Fruit fly (Drosophila melanogaster) whole organism, wandering third instar larva: ENCODE results near the gene CG14420.

Source experiments
- Abd-B ChIP-seq: fragments of >200 bp; optimal IDR thresholded peaks from 2 replicates; lab custom pipeline; 2017; ENCODE audit warnings: missing biosample characterization, missing genetic modification characterization
- CG9705 ChIP-seq: fragments of 200-800 bp; sonication (Bioruptor generic); optimal IDR thresholded peaks from 2 replicates; lab custom pipeline; 2018; ENCODE audit warnings: missing biosample characterization, mild to moderate bottlenecking, missing genetic modification characterization
- Dfd ChIP-seq: fragments of >200 bp; optimal IDR thresholded peaks from 2 replicates; lab custom pipeline; 2017; ENCODE audit warnings: missing biosample characterization, missing genetic modification characterization
- GATAd ChIP-seq: sonication (Bioruptor generic); optimal IDR thresholded peaks from 2 replicates; lab custom pipeline; 2016; ENCODE audit warnings: missing biosample characterization, missing genetic modification characterization
- Hr78 ChIP-seq: fragments of >200 bp; optimal IDR thresholded peaks from 2 replicates; lab custom pipeline; 2017; ENCODE audit warnings: missing biosample characterization, missing genetic modification characterization
- N ChIP-seq: fragments of >200 bp; optimal IDR thresholded peaks from 2 replicates; lab custom pipeline; 2018; ENCODE audit warnings: missing biosample characterization, missing external identifiers, missing genetic modification characterization
- OdsH ChIP-seq: fragments of 200-800 bp; sonication (Bioruptor generic); optimal IDR thresholded peaks from 2 replicates; lab custom pipeline; 2016; ENCODE audit warnings: missing biosample characterization, mild to moderate bottlenecking, missing genetic modification characterization
- Sp1 ChIP-seq: fragments of 200-800 bp; sonication (Bioruptor generic); optimal IDR thresholded peaks from 3 replicates; lab custom pipeline; 2019; ENCODE audit warnings: missing biosample characterization, mild to moderate bottlenecking, missing genetic modification characterization, moderate library complexity
- Vsx2 ChIP-seq: fragments of 200-300, 225-300 bp; sonication (Bioruptor generic); optimal IDR thresholded peaks from 2 replicates; lab custom pipeline; 2018; ENCODE audit warnings: missing biosample characterization, missing genetic modification characterization; ENCODE audit not compliant: partially characterized antibody
- dl ChIP-seq, 2 experiments: fragments of 175-275, 200-275 bp in 1 of 2; fragments of 200-275 bp in 1 of 2; sonication (Bioruptor generic); optimal IDR thresholded peaks; lab custom pipeline; 2018; ENCODE audit warnings: mild to moderate bottlenecking in 2 of 2, missing biosample characterization in 2 of 2, missing genetic modification characterization in 2 of 2, moderate library complexity in 2 of 2; ENCODE audit not compliant: partially characterized antibody in 2 of 2, insufficient read depth in 1 of 2
- dmrt93B ChIP-seq: fragments of 200-800 bp; sonication (Bioruptor generic); optimal IDR thresholded peaks from 2 replicates; lab custom pipeline; 2018; ENCODE audit warnings: missing biosample characterization, mild to moderate bottlenecking, missing genetic modification characterization
- dsf ChIP-seq: sonication (Bioruptor generic); optimal IDR thresholded peaks from 2 replicates; lab custom pipeline; 2016; ENCODE audit warnings: missing biosample characterization, missing genetic modification characterization, borderline replicate concordance
- ey ChIP-seq: fragments of 200-800 bp; sonication (Bioruptor generic); optimal IDR thresholded peaks from 2 replicates; lab custom pipeline; 2016; ENCODE audit warnings: missing biosample characterization, missing genetic modification characterization
- fru ChIP-seq: fragments of 200-800 bp; sonication (Bioruptor generic); optimal IDR thresholded peaks from 3 replicates; lab custom pipeline; 2016; ENCODE audit warnings: missing biosample characterization, mild to moderate bottlenecking, missing genetic modification characterization
- pan ChIP-seq: fragments of >200 bp; optimal IDR thresholded peaks from 2 replicates; lab custom pipeline; 2017
- psq ChIP-seq: fragments of 200-800 bp; sonication (Bioruptor generic); optimal IDR thresholded peaks from 3 replicates; lab custom pipeline; 2017; ENCODE audit warnings: missing biosample characterization, mild to moderate bottlenecking, missing genetic modification characterization, moderate library complexity
- tai ChIP-seq: sonication (Bioruptor generic); optimal IDR thresholded peaks from 2 replicates; lab custom pipeline; 2016; ENCODE audit warnings: missing biosample characterization, missing genetic modification characterization

The CG14420 gene

DNA sequence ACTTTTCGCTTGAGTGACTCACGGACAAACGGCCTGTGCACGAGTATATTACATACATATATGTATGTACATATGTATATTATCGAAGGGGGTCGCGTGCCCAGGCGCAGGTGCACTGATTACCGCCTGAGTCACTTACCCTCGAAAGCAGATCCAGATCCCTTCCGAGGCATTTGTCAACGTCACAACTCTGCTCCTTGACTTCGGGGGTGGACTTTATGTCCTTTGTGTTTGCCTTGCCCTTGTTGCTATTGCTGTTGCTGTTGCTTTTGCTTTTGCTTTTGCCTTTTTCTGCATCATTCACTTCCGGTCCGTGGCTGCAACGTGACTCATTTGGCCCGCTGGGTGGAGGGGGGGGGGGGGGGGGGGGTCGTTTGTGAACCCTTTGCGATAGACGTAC lies 48.7 kb downstream of the CG14420 start:
- TF ChIP-seq ey (GFP tag; lab: Kevin White, UChicago) (no peak), CG9705 (GFP tag; lab: Kevin White, UChicago) (no peak), Vsx2 (no peak), fru (GFP tag; lab: Kevin White, UChicago) (no peak), Dfd (GFP tag; lab: Kevin White, UChicago) (no peak), Hr78 (GFP tag; lab: Kevin White, UChicago) (no peak), psq (GFP tag; lab: Kevin White, UChicago) (no peak), N (no peak), GATAd (GFP tag; lab: Kevin White, UChicago) (no peak), Abd-B (GFP tag; lab: Kevin White, UChicago) (no peak), Sp1 (GFP tag; lab: Kevin White, UChicago) (no peak), tai (GFP tag; lab: Kevin White, UChicago) (no peak), dsf (no peak), OdsH (GFP tag; lab: Kevin White, UChicago) (no peak), dmrt93B (GFP tag; lab: Kevin White, UChicago) (no peak), pan (no peak)

DNA sequence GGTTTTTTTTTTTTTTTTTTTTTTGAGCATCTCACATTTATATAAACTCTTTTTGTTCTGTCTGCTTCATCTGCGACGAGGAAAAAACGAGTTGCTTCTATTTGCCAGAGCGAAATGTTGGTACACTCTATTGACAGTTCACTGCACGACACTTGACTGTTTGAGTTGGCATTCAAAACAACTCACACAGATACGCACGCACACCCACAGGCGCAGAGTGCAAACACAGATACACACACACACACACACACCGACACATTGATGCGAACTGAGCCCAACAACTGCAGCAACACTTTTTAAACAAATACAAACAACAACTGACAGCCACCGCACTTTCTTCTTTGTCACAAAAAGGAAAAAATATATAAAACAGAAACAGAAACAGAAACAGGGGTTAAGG lies 50.7 kb downstream of the CG14420 start:
- TF ChIP-seq dl (GFP tag; optimal IDR thresholded peaks at IDR 0.05; lab: Kevin White, UChicago; ENCODE audit: insufficient read depth in 1 of 2, partially characterized antibody in 2 of 2) (no peak), Dfd (GFP tag; lab: Kevin White, UChicago) (peak; percentile 20)
